Worm (Caenorhabditis elegans): ENCODE measurements around the gene cnc-7.

The cnc-7 gene

DNA sequence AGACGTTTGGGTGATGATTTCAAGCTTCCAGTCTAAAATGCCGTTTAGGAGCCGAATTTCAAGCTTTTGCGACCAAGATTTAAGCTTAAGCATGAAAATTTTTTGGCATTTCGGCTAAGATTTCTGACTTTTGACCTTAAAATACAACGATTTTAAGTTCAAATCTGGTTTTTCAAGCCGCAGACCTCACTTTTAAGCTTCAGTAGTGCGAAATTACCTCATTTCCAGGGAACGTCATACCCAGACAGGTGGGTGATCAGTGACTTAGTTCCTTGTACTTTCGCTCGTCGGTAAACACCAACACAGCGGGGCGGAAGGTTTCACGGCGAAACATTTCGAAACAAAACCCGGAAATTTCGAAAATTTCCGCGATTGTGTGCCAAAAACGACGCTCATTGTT, 22.5 kb downstream of the cnc-7 start:
- peak; percentile 10 for TF ChIP-seq ama-1 (optimal IDR thresholded peaks at IDR 0.05)
- TF ChIP-seq nhr-77 (tag; optimal IDR thresholded peaks at IDR 0.05): no peak

DNA sequence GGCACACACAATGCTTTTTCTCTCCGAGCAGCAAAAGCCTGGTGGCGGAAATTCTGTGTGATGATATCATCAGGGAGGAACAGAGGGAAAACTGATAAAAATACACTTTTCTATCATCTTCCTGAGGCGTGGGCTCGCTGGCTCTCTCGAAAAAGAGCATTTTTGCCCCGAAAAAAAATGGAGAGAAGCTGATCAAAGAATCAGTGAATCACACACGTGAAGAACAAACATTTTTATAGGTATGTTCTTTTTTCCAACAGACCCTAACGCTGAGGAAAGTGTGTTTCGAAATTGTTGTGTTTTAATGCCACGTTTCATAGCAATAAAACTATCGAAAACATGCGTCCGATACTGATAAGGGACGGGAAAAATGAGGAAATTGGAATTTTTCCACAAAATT, 22.9 kb downstream of the cnc-7 start:
- TF ChIP-seq eor-1 (tag; optimal IDR thresholded peaks at IDR 0.05): no peak
- TF ChIP-seq jun-1 (tag; optimal IDR thresholded peaks at IDR 0.05): peak; percentile 25
- peak; percentile 63 for TF ChIP-seq elt-2 (tag; optimal IDR thresholded peaks at IDR 0.05)
- TF ChIP-seq nhr-11 (tag; optimal IDR thresholded peaks at IDR 0.05): no peak
- TF ChIP-seq pha-4 (tag; optimal IDR thresholded peaks at IDR 0.05): peak; percentile 36
- peak; percentile 28 for TF ChIP-seq lin-39 (tag; optimal IDR thresholded peaks at IDR 0.05)
- TF ChIP-seq egl-27 (tag; optimal IDR thresholded peaks at IDR 0.05): no peak
- no peak for TF ChIP-seq nhr-25 (tag; optimal IDR thresholded peaks at IDR 0.05)
- no peak for TF ChIP-seq nfya-1 (tag; optimal IDR thresholded peaks at IDR 0.05; ENCODE audit: insufficient read depth)

DNA sequence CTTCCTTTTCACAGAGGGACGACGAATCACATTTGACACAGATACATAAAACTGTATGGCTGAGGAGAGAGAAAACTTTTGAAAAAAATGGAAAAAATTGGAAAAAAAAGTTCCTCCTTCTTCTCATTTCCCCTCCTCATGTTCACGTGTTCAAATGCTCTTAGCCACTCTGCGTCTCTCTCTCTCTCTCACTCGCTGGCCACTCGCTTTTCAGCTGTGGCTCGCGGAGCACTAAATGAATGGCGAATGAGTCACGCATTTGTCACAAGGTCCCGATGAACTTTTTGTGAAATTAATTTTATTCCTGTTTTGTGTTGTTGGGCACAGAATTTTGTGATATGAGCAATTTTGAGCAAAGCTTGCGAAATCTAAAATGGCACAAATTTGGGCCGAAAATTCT, 23.9 kb downstream of the cnc-7 start:
- no peak for TF ChIP-seq sea-2 (GFP tag; optimal IDR thresholded peaks at IDR 0.05)
- TF ChIP-seq egl-5 (tag; optimal IDR thresholded peaks at IDR 0.05): peak; percentile 75
- peak; percentile 73 for TF ChIP-seq nfya-1 (tag; optimal IDR thresholded peaks at IDR 0.05; ENCODE audit: insufficient read depth)
- peak; percentile 4 for TF ChIP-seq hmg-11 (tag; optimal IDR thresholded peaks at IDR 0.05)
- peak; percentile 28 for TF ChIP-seq fkh-10 (GFP tag; optimal IDR thresholded peaks at IDR 0.05)
- TF ChIP-seq lin-39 (tag; optimal IDR thresholded peaks at IDR 0.05): peak; percentile 41
- peak; percentile 35 for TF ChIP-seq pqm-1 (tag; optimal IDR thresholded peaks at IDR 0.05)
- TF ChIP-seq eor-1 (tag; optimal IDR thresholded peaks at IDR 0.05): no peak
- TF ChIP-seq ceh-82 (tag; optimal IDR thresholded peaks at IDR 0.05): no peak
- TF ChIP-seq pha-4 (tag; optimal IDR thresholded peaks at IDR 0.05): peak; percentile 62
- peak; percentile 73 for TF ChIP-seq mdl-1 (tag; optimal IDR thresholded peaks at IDR 0.05)
- no peak for TF ChIP-seq nhr-11 (tag; optimal IDR thresholded peaks at IDR 0.05)
- TF ChIP-seq elt-2 (tag; optimal IDR thresholded peaks at IDR 0.05): peak; percentile 28
- TF ChIP-seq jun-1 (tag; optimal IDR thresholded peaks at IDR 0.05): peak; percentile 50
- TF ChIP-seq lin-15B (tag; optimal IDR thresholded peaks at IDR 0.05): peak; percentile 5
- no peak for TF ChIP-seq fkh-2 (tag; optimal IDR thresholded peaks at IDR 0.05)

ce11 chrV:20418768-20419167, 24.9 kb downstream of the cnc-7 start:
- TF ChIP-seq elt-3 (tag; optimal IDR thresholded peaks at IDR 0.05): no peak
- TF ChIP-seq sea-2 (GFP tag; optimal IDR thresholded peaks at IDR 0.05): no peak
- TF ChIP-seq pha-4 (tag; optimal IDR thresholded peaks at IDR 0.05): peak; percentile 99
- no peak for TF ChIP-seq ztf-4 (tag; optimal IDR thresholded peaks at IDR 0.05)
- no peak for TF ChIP-seq nhr-12 (tag; optimal IDR thresholded peaks at IDR 0.05)
- no peak for TF ChIP-seq mml-1 (tag; optimal IDR thresholded peaks at IDR 0.05)
- TF ChIP-seq eor-1 (tag; optimal IDR thresholded peaks at IDR 0.05): no peak
- TF ChIP-seq nhr-76 (tag; optimal IDR thresholded peaks at IDR 0.05): no peak
- peak; percentile 86 for TF ChIP-seq jun-1 (tag; optimal IDR thresholded peaks at IDR 0.05)
- TF ChIP-seq unc-39 (tag; optimal IDR thresholded peaks at IDR 0.05): no peak
- no peak for TF ChIP-seq ztf-11 (tag; optimal IDR thresholded peaks at IDR 0.05)
- peak; percentile 12 for TF ChIP-seq snpc-4 (tag; optimal IDR thresholded peaks at IDR 0.05)
- TF ChIP-seq fos-1 (tag; optimal IDR thresholded peaks at IDR 0.05): no peak
- TF ChIP-seq aly-2 (tag; optimal IDR thresholded peaks at IDR 0.05): no peak
- TF ChIP-seq elt-1 (tag; optimal IDR thresholded peaks at IDR 0.05): no peak
- peak; percentile 42 for TF ChIP-seq mdl-1 (tag; optimal IDR thresholded peaks at IDR 0.05)
- no peak for TF ChIP-seq nhr-67 (tag; optimal IDR thresholded peaks at IDR 0.05)
- TF ChIP-seq nhr-43 (tag; optimal IDR thresholded peaks at IDR 0.05; ENCODE audit: poor library complexity, severe bottlenecking): peak; percentile 36
- TF ChIP-seq ZK546.5 (tag; optimal IDR thresholded peaks at IDR 0.05): no peak
- no peak for TF ChIP-seq ceh-9 (tag; optimal IDR thresholded peaks at IDR 0.05)
- TF ChIP-seq hmg-11 (tag; optimal IDR thresholded peaks at IDR 0.05): no peak
- no peak for TF ChIP-seq nhr-237 (tag; optimal IDR thresholded peaks at IDR 0.05)
- no peak for TF ChIP-seq egl-27 (tag; optimal IDR thresholded peaks at IDR 0.05)
- TF ChIP-seq nhr-77 (tag; optimal IDR thresholded peaks at IDR 0.05): no peak
- TF ChIP-seq nhr-25 (tag; optimal IDR thresholded peaks at IDR 0.05): no peak
- TF ChIP-seq ama-1 (optimal IDR thresholded peaks at IDR 0.05): peak; percentile 48
- peak; percentile 11 for TF ChIP-seq nfya-1 (tag; optimal IDR thresholded peaks at IDR 0.05; ENCODE audit: insufficient read depth)
- no peak for TF ChIP-seq fkh-2 (tag; optimal IDR thresholded peaks at IDR 0.05)
- TF ChIP-seq skn-1 (tag; optimal IDR thresholded peaks at IDR 0.05): no peak
- peak; percentile 51 for TF ChIP-seq lin-39 (tag; optimal IDR thresholded peaks at IDR 0.05)
- peak; percentile 6 for TF ChIP-seq nhr-23 (tag; optimal IDR thresholded peaks at IDR 0.05)
- TF ChIP-seq nhr-11 (tag; optimal IDR thresholded peaks at IDR 0.05): no peak
- no peak for TF ChIP-seq nhr-28 (tag; optimal IDR thresholded peaks at IDR 0.05)
- TF ChIP-seq lin-15B (tag; optimal IDR thresholded peaks at IDR 0.05): peak; percentile 32
- no peak for TF ChIP-seq ceh-16 (tag; optimal IDR thresholded peaks at IDR 0.05)
- no peak for TF ChIP-seq unc-62 (GFP tag; optimal IDR thresholded peaks at IDR 0.05)
- no peak for TF ChIP-seq tbx-2 (tag; optimal IDR thresholded peaks at IDR 0.05)
- TF ChIP-seq elt-2 (tag; optimal IDR thresholded peaks at IDR 0.05): peak; percentile 81
- TF ChIP-seq ceh-82 (tag; optimal IDR thresholded peaks at IDR 0.05): no peak
- no peak for TF ChIP-seq zag-1 (tag; optimal IDR thresholded peaks at IDR 0.05)
- peak; percentile 85 for TF ChIP-seq pqm-1 (tag; optimal IDR thresholded peaks at IDR 0.05)
- no peak for TF ChIP-seq fkh-10 (GFP tag; optimal IDR thresholded peaks at IDR 0.05)
- TF ChIP-seq daf-12 (tag; optimal IDR thresholded peaks at IDR 0.05): no peak
- peak; percentile 8 for TF ChIP-seq lsy-12 (tag; optimal IDR thresholded peaks at IDR 0.05)

All from whole organism, L3 larva.